Fruit fly (Drosophila melanogaster): ENCODE measurements around the gene CG31468.

dm6 chr3R:23696145-23696544 lies 4.0 kb downstream of the CG31468 start, which contains the start of gene CG10252:
- TF ChIP-seq Myc (optimal IDR thresholded peaks at IDR 0.05) (no peak), psq (optimal IDR thresholded peaks at IDR 0.05) (no peak), h (optimal IDR thresholded peaks at IDR 0.05) (no peak)

All from Kc167 (cell line).